Fruit fly (Drosophila melanogaster): ENCODE results near the gene tut.

The tut gene

DNA sequence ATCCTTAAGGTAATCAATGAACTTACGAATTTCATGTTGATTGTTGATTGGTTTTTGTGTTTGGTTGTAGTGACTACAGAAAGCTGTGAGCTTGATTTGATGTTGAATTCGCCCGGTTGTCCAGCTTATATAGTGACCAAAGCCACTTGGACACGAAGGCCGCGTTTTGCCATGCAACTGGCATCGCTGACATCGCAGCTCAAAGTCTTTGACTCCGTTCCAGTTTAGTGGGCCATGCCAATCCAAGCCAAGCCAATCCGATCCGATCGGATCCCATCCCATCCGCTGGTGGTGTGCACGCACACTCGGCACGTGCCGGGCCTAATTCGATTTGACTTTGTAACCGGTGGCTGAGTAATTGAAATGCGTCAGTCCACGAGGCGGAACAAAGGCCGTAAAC, 8.3 kb upstream of the tut start, which contains the start of gene CG13674:
Gene CG13674 (minus strand): TSS at position 101 of the 400 bp plus-strand sequence.
- TF ChIP-seq D1 (tag; optimal IDR thresholded peaks at IDR 0.05) (no peak), CG13204 (GFP tag; optimal IDR thresholded peaks at IDR 0.05) (no peak), Pif1B (GFP tag; optimal IDR thresholded peaks at IDR 0.05) (no peak), CG4496 (GFP tag; IDR thresholded peaks at IDR 0.05) (no peak), CG32121 (GFP tag; IDR thresholded peaks at IDR 0.05) (no peak), CG10348 (GFP tag; IDR thresholded peaks at IDR 0.05) (no peak), fd96Ca (GFP tag; IDR thresholded peaks at IDR 0.05) (no peak), Pif1A (GFP tag; optimal IDR thresholded peaks at IDR 0.05) (no peak), CG8301 (tag; optimal IDR thresholded peaks at IDR 0.05) (no peak), CG14655 (GFP tag; optimal IDR thresholded peaks at IDR 0.05) (no peak), CG9948 (tag; optimal IDR thresholded peaks at IDR 0.05) (no peak), gl (tag; optimal IDR thresholded peaks at IDR 0.05) (no peak), EcR (GFP tag; optimal IDR thresholded peaks at IDR 0.05) (no peak), CG12605 (GFP tag; IDR thresholded peaks at IDR 0.05) (no peak), rn (GFP tag; IDR thresholded peaks at IDR 0.05) (no peak), CG15710 (tag; optimal IDR thresholded peaks at IDR 0.05) (no peak)

DNA sequence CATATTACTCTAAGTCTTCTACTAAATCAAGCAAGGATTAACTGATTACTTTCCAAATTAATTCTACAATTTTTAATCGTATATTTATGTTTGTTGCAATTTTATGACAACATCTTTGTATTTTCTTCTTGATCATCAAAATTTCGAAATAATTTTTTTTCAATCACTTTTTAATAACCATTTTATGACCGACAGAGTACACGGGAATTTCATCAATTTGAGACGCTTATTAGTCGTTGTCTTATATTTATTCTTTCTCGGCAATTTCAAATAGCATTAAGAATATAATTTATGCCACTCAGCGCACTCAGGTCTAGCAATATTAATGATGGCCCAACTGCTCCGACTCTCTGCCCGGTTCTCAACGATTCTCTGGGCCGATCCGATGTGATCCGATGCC, 4.4 kb upstream of the tut start, which contains the start of gene CG8012:
Gene CG8012 (plus strand): TSS at position 301 of the 400 bp plus-strand sequence.
- TF ChIP-seq Snoo (tag; optimal IDR thresholded peaks at IDR 0.05) (no peak), CG15710 (tag; optimal IDR thresholded peaks at IDR 0.05) (no peak), CG8301 (tag; optimal IDR thresholded peaks at IDR 0.05) (no peak), Pif1B (GFP tag; optimal IDR thresholded peaks at IDR 0.05) (no peak), CG32121 (GFP tag; IDR thresholded peaks at IDR 0.05) (no peak), rn (GFP tag; IDR thresholded peaks at IDR 0.05) (no peak), Pif1A (GFP tag; optimal IDR thresholded peaks at IDR 0.05) (no peak), gl (tag; optimal IDR thresholded peaks at IDR 0.05) (no peak), Ets98B (GFP tag; IDR thresholded peaks at IDR 0.05) (no peak)

- TF ChIP-seq Snoo (tag; optimal IDR thresholded peaks at IDR 0.05): no peak
- TF ChIP-seq Ets98B (GFP tag; IDR thresholded peaks at IDR 0.05): no peak
- TF ChIP-seq fd96Ca (GFP tag; IDR thresholded peaks at IDR 0.05): no peak
- no peak for TF ChIP-seq CG8159 (tag; optimal IDR thresholded peaks at IDR 0.05)
- no peak for TF ChIP-seq CG32121 (GFP tag; IDR thresholded peaks at IDR 0.05)
- no peak for TF ChIP-seq CG10348 (GFP tag; IDR thresholded peaks at IDR 0.05)
Measured at dm6 chr3L:8211590-8211989, 1.0 kb upstream of the tut start, which contains the start of gene CG8006. Gene CG8006, plus strand, starts transcription at chr3L:8211890.

dm6 chr3L:8202317-8202842, 8.2 kb downstream of the tut start, which contains the start of the genes CG7366 and CG13679:
Gene CG7366, minus strand, starts transcription at chr3L:8202417.
Gene CG13679, plus strand, starts transcription at chr3L:8202792.
- no peak for TF ChIP-seq CG8301 (tag; optimal IDR thresholded peaks at IDR 0.05)
- no peak for TF ChIP-seq CG34367 (tag; optimal IDR thresholded peaks at IDR 0.05)
- TF ChIP-seq CG14655 (GFP tag; optimal IDR thresholded peaks at IDR 0.05): no peak
- no peak for TF ChIP-seq CG17806 (tag; optimal IDR thresholded peaks at IDR 0.05)
- TF ChIP-seq EcR (GFP tag; optimal IDR thresholded peaks at IDR 0.05): no peak
- no peak for TF ChIP-seq CG15710 (tag; optimal IDR thresholded peaks at IDR 0.05)
- no peak for TF ChIP-seq CG12605 (GFP tag; IDR thresholded peaks at IDR 0.05)
- no peak for TF ChIP-seq Pif1B (GFP tag; optimal IDR thresholded peaks at IDR 0.05)

dm6 chr3L:8197779-8198279, 12.7 kb downstream of the tut start, which contains the start of the genes UbcE2M and Dhps:
Gene UbcE2M, minus strand, starts transcription at chr3L:8197987.
Gene Dhps, plus strand, starts transcription at chr3L:8198207.
- TF ChIP-seq CG15710 (tag; optimal IDR thresholded peaks at IDR 0.05) (peak; percentile 79), rn (GFP tag; IDR thresholded peaks at IDR 0.05) (no peak), D1 (tag; optimal IDR thresholded peaks at IDR 0.05) (no peak), CG17806 (tag; optimal IDR thresholded peaks at IDR 0.05) (peak; percentile 69), CG8301 (tag; optimal IDR thresholded peaks at IDR 0.05) (no peak), CG10348 (GFP tag; IDR thresholded peaks at IDR 0.05) (0 out of 2 replicates have a peak, but pooled peaks have one; percentile 30), Pif1B (GFP tag; optimal IDR thresholded peaks at IDR 0.05) (no peak), Pif1A (GFP tag; optimal IDR thresholded peaks at IDR 0.05) (no peak), CG9948 (tag; optimal IDR thresholded peaks at IDR 0.05) (peak; percentile 68), CG12605 (GFP tag; IDR thresholded peaks at IDR 0.05) (no peak), CG4496 (GFP tag; IDR thresholded peaks at IDR 0.05) (peak; percentile 67; the same call in 2 of the 3 replicates), Ets98B (GFP tag; IDR thresholded peaks at IDR 0.05) (peak; percentile 53), Snoo (tag; optimal IDR thresholded peaks at IDR 0.05) (peak; percentile 69), CG8159 (tag; optimal IDR thresholded peaks at IDR 0.05) (no peak), CG34367 (tag; optimal IDR thresholded peaks at IDR 0.05) (no peak), CG14655 (GFP tag; optimal IDR thresholded peaks at IDR 0.05) (no peak), fd96Ca (GFP tag; IDR thresholded peaks at IDR 0.05) (peak; percentile 67), CG32121 (GFP tag; IDR thresholded peaks at IDR 0.05) (no peak; the same call in 1 of the 2 replicates), gl (tag; optimal IDR thresholded peaks at IDR 0.05) (no peak), CG13204 (GFP tag; optimal IDR thresholded peaks at IDR 0.05) (no peak), EcR (GFP tag; optimal IDR thresholded peaks at IDR 0.05) (no peak)

DNA sequence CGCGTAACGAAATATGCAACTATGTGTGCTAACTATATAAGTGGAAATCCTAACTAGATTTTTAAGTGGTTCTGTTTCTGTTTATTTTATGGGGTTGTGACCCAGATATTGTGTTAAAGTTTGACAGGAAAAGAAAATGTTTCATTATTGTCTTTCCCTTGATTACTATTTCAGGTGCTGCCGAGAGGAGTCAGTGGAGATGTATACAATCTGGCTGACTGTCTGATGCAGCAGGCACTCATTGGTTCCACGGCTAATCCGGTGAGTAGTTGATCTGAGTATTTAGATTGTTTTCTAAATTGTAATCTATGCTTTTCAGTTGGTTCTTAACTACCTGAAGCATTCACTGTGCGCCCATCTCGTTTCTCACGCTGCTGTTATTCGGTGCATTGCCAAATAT, 17.5 kb downstream of the tut start, which contains the start of gene CG7387:
Gene CG7387 (minus strand): TSS at position 101 of the 400 bp plus-strand sequence.
- TF ChIP-seq CG8159 (tag; optimal IDR thresholded peaks at IDR 0.05) (no peak), CG15710 (tag; optimal IDR thresholded peaks at IDR 0.05) (no peak), CG13204 (GFP tag; optimal IDR thresholded peaks at IDR 0.05) (no peak), CG4496 (GFP tag; IDR thresholded peaks at IDR 0.05) (no peak), Pif1A (GFP tag; optimal IDR thresholded peaks at IDR 0.05) (no peak), CG9948 (tag; optimal IDR thresholded peaks at IDR 0.05) (no peak), CG14655 (GFP tag; optimal IDR thresholded peaks at IDR 0.05) (no peak), EcR (GFP tag; optimal IDR thresholded peaks at IDR 0.05) (no peak), fd96Ca (GFP tag; IDR thresholded peaks at IDR 0.05) (no peak), gl (tag; optimal IDR thresholded peaks at IDR 0.05) (no peak), Snoo (tag; optimal IDR thresholded peaks at IDR 0.05) (no peak), CG17806 (tag; optimal IDR thresholded peaks at IDR 0.05) (no peak), rn (GFP tag; IDR thresholded peaks at IDR 0.05) (no peak), Pif1B (GFP tag; optimal IDR thresholded peaks at IDR 0.05) (no peak)
